Worm (Caenorhabditis elegans) whole organism, L2 larva: ENCODE data around the gene Y41E3.8.
"Not testable (repeated sequence)": the region's sequence is repeated elsewhere in the genome, so short reads cannot be mapped to it uniquely, and the experiment has no call there.

ENCODE experiments used
- F13H6.1 ChIP-seq: sonication (generic microtip); optimal IDR thresholded peaks from 2 replicates; lab custom pipeline; 2016; ENCODE audit warnings: missing genetic modification characterization, missing compliant biosample characterization
- R02D3.7 ChIP-seq: fragments of 150-350 bp; optimal IDR thresholded peaks from 2 replicates; lab custom pipeline; 2014; ENCODE audit warnings: missing biosample characterization, missing genetic modification characterization
- ZK546.5 ChIP-seq: sonication (generic microtip); optimal IDR thresholded peaks from 2 replicates; lab custom pipeline; 2017; ENCODE audit warnings: missing biosample characterization, missing genetic modification characterization
- aly-2 ChIP-seq: fragments of 150-350 bp; optimal IDR thresholded peaks from 2 replicates; lab custom pipeline; 2014; ENCODE audit warnings: missing biosample characterization, missing genetic modification characterization
- ama-1 ChIP-seq: fragments of 150-350 bp; optimal IDR thresholded peaks from 2 replicates; lab custom pipeline; 2018; ENCODE audit warnings: inconsistent platforms
- blmp-1 ChIP-seq: sonication (generic microtip); optimal IDR thresholded peaks from 2 replicates; lab custom pipeline; 2017; ENCODE audit warnings: missing genetic modification characterization, mild to moderate bottlenecking, missing compliant biosample characterization, antibody characterized with exemption, moderate library complexity; ENCODE audit not compliant: insufficient read depth
- ceh-16 ChIP-seq: fragments of 150-350 bp; optimal IDR thresholded peaks from 2 replicates; lab custom pipeline; 2014; ENCODE audit warnings: missing biosample characterization, missing genetic modification characterization
- crh-2 ChIP-seq: sonication (generic microtip); optimal IDR thresholded peaks from 2 replicates; lab custom pipeline; 2017; ENCODE audit warnings: missing biosample characterization, missing genetic modification characterization
- egl-27 ChIP-seq: sonication (generic microtip); optimal IDR thresholded peaks from 3 replicates; lab custom pipeline; 2017; ENCODE audit warnings: missing biosample characterization, missing genetic modification reagents, missing genetic modification characterization
- elt-1 ChIP-seq: fragments of 150-350 bp; optimal IDR thresholded peaks from 2 replicates; lab custom pipeline; 2014; ENCODE audit warnings: missing biosample characterization, missing genetic modification characterization
- elt-3 ChIP-seq: sonication (generic microtip); optimal IDR thresholded peaks from 2 replicates; lab custom pipeline; 2017; ENCODE audit warnings: missing biosample characterization, missing genetic modification characterization
- fos-1 ChIP-seq: fragments of 150-350 bp; optimal IDR thresholded peaks from 2 replicates; lab custom pipeline; 2014; ENCODE audit warnings: missing biosample characterization, missing genetic modification characterization
- gmeb-1 ChIP-seq: fragments of 150-350 bp; optimal IDR thresholded peaks from 2 replicates; lab custom pipeline; 2014; ENCODE audit warnings: missing biosample characterization, missing genetic modification characterization
- lin-11 ChIP-seq: fragments of 150-350 bp; sonication (generic microtip); optimal IDR thresholded peaks from 2 replicates; lab custom pipeline; 2014; ENCODE audit warnings: missing biosample characterization, missing genetic modification characterization, inconsistent platforms, mixed read lengths
- lin-13 ChIP-seq: fragments of 150-350 bp; optimal IDR thresholded peaks from 2 replicates; lab custom pipeline; 2014; ENCODE audit warnings: missing biosample characterization, missing genetic modification reagents, missing genetic modification characterization
- lin-39 ChIP-seq: fragments of 150-350 bp; optimal IDR thresholded peaks from 2 replicates; lab custom pipeline; 2014; ENCODE audit warnings: missing biosample characterization, missing genetic modification reagents, missing genetic modification characterization
- mbf-1 ChIP-seq: sonication (generic microtip); optimal IDR thresholded peaks from 2 replicates; lab custom pipeline; 2017; ENCODE audit warnings: missing biosample characterization, missing genetic modification characterization
- mdl-1 ChIP-seq, 2 experiments: fragments of 150-350 bp in 1 of 2; sonication (generic microtip) in 1 of 2; optimal IDR thresholded peaks; 2 replicates each; lab custom pipeline; 2017; ENCODE audit warnings: missing biosample characterization in 2 of 2, missing genetic modification characterization in 2 of 2
- nhr-129 ChIP-seq: fragments of 150-350 bp; optimal IDR thresholded peaks from 2 replicates; lab custom pipeline; 2014; ENCODE audit warnings: missing biosample characterization, missing genetic modification characterization
- nhr-21 ChIP-seq: fragments of 150-350 bp; optimal IDR thresholded peaks from 2 replicates; lab custom pipeline; 2014; ENCODE audit warnings: missing biosample characterization, missing genetic modification characterization
- nhr-237 ChIP-seq: fragments of 150-350 bp; optimal IDR thresholded peaks from 2 replicates; lab custom pipeline; 2014; ENCODE audit warnings: missing biosample characterization, missing genetic modification characterization
- nhr-25 ChIP-seq: fragments of 150-350 bp; sonication (generic microtip); optimal IDR thresholded peaks from 3 replicates; lab custom pipeline; 2014; ENCODE audit warnings: missing biosample characterization, missing genetic modification characterization
- nhr-77 ChIP-seq: fragments of 150-350 bp; optimal IDR thresholded peaks from 2 replicates; lab custom pipeline; 2014; ENCODE audit warnings: missing biosample characterization, missing genetic modification characterization
- peb-1 ChIP-seq: fragments of 150-350 bp; optimal IDR thresholded peaks from 2 replicates; lab custom pipeline; 2014; ENCODE audit warnings: missing biosample characterization, missing genetic modification characterization
- sem-4 ChIP-seq: fragments of 150-350 bp; optimal IDR thresholded peaks from 2 replicates; lab custom pipeline; 2014; ENCODE audit warnings: missing biosample characterization, missing genetic modification reagents, missing genetic modification characterization
- skn-1 ChIP-seq: sonication (generic microtip); optimal IDR thresholded peaks from 2 replicates; lab custom pipeline; 2017; ENCODE audit warnings: missing biosample characterization, missing genetic modification characterization
- snpc-4 ChIP-seq: fragments of 150-350 bp; optimal IDR thresholded peaks from 2 replicates; lab custom pipeline; 2014; ENCODE audit warnings: missing biosample characterization, missing genetic modification characterization
- unc-39 ChIP-seq: fragments of 150-350 bp; optimal IDR thresholded peaks from 2 replicates; lab custom pipeline; 2014; ENCODE audit warnings: missing biosample characterization, missing genetic modification characterization
- ztf-1 ChIP-seq: fragments of 200-800 bp; sonication (Bioruptor generic); conservative IDR thresholded peaks from 2 replicates; pipeline ENCODE4 v1.3.6; 2022; ENCODE audit warnings: missing genetic modification characterization, missing compliant biosample characterization
- ztf-11 ChIP-seq: sonication (generic microtip); optimal IDR thresholded peaks from 2 replicates; lab custom pipeline; 2017; ENCODE audit warnings: missing biosample characterization, missing genetic modification characterization
- ztf-4 ChIP-seq: fragments of 150-350 bp; optimal IDR thresholded peaks from 2 replicates; lab custom pipeline; 2014; ENCODE audit warnings: missing biosample characterization, missing genetic modification characterization

Gene Y41E3.8

DNA sequence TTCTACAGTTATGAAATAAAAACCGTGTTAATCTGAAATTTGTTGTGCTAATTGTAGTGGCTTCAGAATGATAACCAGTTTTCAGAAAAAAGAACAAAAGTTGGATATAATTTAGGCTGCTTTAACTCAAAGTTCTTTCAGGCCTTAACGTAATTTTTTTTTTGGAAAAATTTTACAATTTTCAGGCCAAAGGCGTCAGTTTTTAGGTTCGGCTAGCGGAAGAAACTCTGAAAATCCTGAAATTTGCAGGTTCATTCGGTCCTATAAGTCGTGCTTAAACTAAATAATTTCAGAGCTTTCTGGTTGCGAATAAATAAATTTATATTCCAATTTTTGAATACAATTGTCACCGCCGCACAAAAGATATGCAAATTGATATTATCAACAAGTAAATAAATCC lies 20.6 kb downstream of the Y41E3.8 start:
- TF ChIP-seq nhr-129 (tag; lab: Kevin White, UChicago) (no peak), nhr-21 (tag; lab: Kevin White, UChicago) (no peak), elt-3 (tag; lab: Kevin White, UChicago) (no peak), egl-27 (tag; lab: Kevin White, UChicago) (no peak), mbf-1 (tag; lab: Kevin White, UChicago) (no peak), sem-4 (tag; lab: Kevin White, UChicago) (no peak), nhr-77 (tag; lab: Kevin White, UChicago) (no peak), aly-2 (tag; lab: Kevin White, UChicago) (no peak), elt-1 (tag; lab: Kevin White, UChicago) (no peak), lin-11 (tag; lab: Kevin White, UChicago) (no peak), unc-39 (tag; lab: Kevin White, UChicago) (no peak), crh-2 (tag; lab: Kevin White, UChicago) (no peak)

DNA sequence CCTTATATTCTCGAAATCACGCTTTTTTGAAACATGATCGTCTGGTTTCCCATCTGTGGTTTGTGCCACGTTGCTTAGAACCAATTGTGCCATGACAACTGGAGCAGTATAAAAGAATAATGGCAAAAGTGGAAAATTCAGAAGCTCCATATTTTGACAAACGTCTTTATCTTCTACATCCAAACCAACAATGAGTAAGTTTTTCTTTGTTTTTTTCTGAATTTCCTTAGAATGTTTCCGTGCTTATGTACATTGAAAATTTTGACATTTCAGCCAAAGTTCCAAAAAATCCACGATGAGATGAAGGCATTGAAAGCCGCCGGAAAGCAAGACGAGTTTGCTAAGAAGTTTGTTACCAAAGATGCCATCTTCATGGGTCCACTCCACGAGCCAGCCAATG lies 22.3 kb downstream of the Y41E3.8 start, which contains the start of gene Y41E3.6:
Gene Y41E3.6 (plus strand): TSS at position 301 of the 400 bp plus-strand sequence.
- TF ChIP-seq R02D3.7, skn-1, nhr-21 (tag; lab: Kevin White, UChicago): not testable (repeated sequence)

DNA sequence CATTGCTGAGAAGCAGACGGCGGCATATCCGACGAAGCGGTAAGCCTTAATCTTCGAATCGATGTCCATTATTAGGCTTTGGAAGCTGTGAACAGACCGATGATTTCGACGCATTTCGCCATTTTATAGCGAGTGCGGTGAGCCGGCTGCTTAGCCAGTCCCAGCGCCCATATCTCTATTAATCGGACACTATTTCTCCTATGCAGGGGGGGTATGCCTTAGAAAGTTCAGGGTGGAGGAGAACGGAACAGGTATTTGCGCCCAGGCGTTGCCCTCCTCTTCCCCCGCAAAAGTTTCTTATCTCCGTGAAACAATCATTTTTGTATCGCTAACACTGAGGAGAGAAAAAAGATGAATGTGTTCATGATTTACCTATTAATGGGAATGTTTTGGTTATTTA lies 42.1 kb downstream of the Y41E3.8 start, which contains the start of gene dpy-4:
Gene dpy-4 (minus strand): TSS at position 101 of the 400 bp plus-strand sequence.
- TF ChIP-seq ztf-11 (tag; lab: Kevin White, UChicago) (no peak), nhr-129 (tag; lab: Kevin White, UChicago) (no peak), blmp-1 (no peak), ztf-1 (GFP tag; lab: Robert Waterston, UW) (no peak), peb-1 (no peak)

DNA sequence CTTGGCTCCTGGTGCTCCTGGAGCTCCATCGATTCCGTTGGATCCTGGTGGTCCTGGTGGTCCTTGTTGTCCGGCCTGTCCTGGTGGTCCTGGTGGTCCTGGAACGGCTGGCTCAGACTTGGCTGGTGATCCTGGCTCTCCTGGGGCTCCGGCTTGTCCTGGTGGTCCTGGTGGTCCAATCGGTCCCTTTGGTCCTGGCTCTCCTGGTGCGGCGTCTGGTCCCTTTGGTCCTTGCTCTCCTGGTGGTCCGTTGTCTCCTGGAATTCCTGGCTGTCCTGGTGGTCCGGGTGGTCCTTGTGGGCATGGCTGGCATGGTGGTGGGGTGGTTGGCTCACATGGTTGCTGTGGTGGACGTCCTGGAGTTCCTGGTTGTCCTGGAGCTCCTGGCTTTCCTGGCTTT lies 42.9 kb downstream of the Y41E3.8 start:
- TF ChIP-seq ztf-4 (no peak), peb-1 (no peak), nhr-77 (tag; lab: Kevin White, UChicago) (no peak), elt-1 (tag; lab: Kevin White, UChicago) (no peak), elt-3 (tag; lab: Kevin White, UChicago) (no peak), unc-39 (tag; lab: Kevin White, UChicago) (no peak)

DNA sequence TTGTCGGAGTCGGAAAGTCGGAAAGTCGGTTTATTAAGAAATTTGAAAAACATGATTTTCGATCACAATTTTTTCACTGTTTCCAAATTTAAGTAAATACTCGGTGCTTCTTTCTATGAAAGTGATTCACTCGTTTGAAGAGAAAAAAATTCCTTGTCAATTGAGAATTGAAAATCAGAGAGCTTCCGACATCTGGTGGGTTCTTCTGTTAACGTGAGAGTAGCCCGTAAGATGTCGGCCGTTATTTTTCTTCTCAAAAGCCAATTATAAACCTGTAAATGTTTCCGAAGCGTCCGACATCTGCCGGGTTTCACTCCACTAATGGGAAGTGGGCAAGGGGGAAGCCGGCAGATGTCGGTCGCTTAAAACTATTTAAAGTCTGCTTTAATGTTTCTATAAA lies 43.8 kb downstream of the Y41E3.8 start:
- no peak for TF ChIP-seq ztf-11 (tag; lab: Kevin White, UChicago)
- peak; percentile 18 for TF ChIP-seq nhr-21 (tag; lab: Kevin White, UChicago)
- TF ChIP-seq snpc-4 (tag; lab: Kevin White, UChicago), result peak; percentile 54
- TF ChIP-seq ama-1 (lab: Kevin White, UChicago), result peak; percentile 72
- TF ChIP-seq F13H6.1 (tag; lab: Kevin White, UChicago), result no peak
- TF ChIP-seq mdl-1 (tag; optimal IDR thresholded peaks at IDR 0.05; lab: Kevin White, UChicago), result peak in 1 of 2 experiments; percentile 10
- TF ChIP-seq nhr-237 (tag; lab: Kevin White, UChicago), result no peak
- no peak for TF ChIP-seq gmeb-1 (tag; lab: Kevin White, UChicago)
- TF ChIP-seq nhr-77 (tag; lab: Kevin White, UChicago), result no peak

DNA sequence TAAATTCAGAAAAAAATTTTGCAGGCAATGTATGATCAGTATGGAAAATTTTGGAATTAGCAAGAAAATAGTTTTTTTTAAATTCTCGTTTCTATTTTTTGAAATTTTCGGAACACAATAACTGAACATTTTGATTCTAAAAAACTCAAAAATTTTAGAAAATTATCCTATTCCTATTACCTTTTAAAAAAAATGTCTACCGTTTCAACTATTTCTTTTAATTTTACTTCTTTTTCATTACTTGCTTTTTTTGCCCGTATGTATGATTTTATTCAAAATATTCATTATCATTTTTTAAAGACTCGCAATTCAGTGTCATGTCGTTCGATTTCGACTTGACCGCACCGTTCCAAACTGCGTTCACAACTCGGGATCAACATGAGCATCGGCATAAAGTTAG lies 47.5 kb downstream of the Y41E3.8 start, which contains the start of gene atln-2:
Gene atln-2 (plus strand): TSS at position 301 of the 400 bp plus-strand sequence.
- no peak for TF ChIP-seq ZK546.5 (tag; lab: Kevin White, UChicago)
- TF ChIP-seq snpc-4 (tag; lab: Kevin White, UChicago), result no peak
- no peak for TF ChIP-seq F13H6.1 (tag; lab: Kevin White, UChicago)
- TF ChIP-seq fos-1 (tag; lab: Kevin White, UChicago), result no peak
- TF ChIP-seq ceh-16 (tag; lab: Kevin White, UChicago), result no peak
- TF ChIP-seq lin-39 (tag; lab: Kevin White, UChicago), result no peak
- no peak for TF ChIP-seq R02D3.7 (tag; lab: Kevin White, UChicago)
- TF ChIP-seq nhr-21 (tag; lab: Kevin White, UChicago), result no peak
- no peak for TF ChIP-seq nhr-237 (tag; lab: Kevin White, UChicago)
- no peak for TF ChIP-seq lin-13 (GFP tag; lab: Kevin White, UChicago)
- no peak for TF ChIP-seq nhr-25 (tag; lab: Kevin White, UChicago)
- TF ChIP-seq unc-39 (tag; lab: Kevin White, UChicago), result no peak
- TF ChIP-seq mdl-1 (tag; optimal IDR thresholded peaks at IDR 0.05; lab: Kevin White, UChicago), result no peak
